Worm (Caenorhabditis elegans): ENCODE data around the gene grd-14.

DNA sequence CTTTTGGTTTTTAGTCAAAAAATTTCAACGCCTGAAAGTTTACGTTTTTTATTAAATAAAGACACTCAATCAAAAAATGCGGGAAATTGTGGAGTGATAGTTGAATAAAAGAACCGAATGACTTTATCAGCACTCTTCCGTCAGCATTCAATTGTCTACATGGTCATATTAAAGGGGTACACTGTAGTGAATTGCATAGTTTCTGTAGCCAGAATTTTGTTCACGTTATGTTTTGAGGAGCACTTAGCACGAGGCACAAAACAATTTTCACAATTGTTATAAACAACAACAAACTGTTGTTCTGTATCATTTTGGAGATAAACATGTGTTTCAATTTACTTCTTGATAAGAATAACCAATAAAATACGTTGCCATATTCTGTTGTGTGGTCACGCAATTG is 49.2 kb downstream of the grd-14 start, which contains the start of gene D2021.4:
- TF ChIP-seq ama-1 (optimal IDR thresholded peaks at IDR 0.05) (no peak), ama-1 (GFP tag; optimal IDR thresholded peaks at IDR 0.05) (no peak), snpc-4 (GFP tag; optimal IDR thresholded peaks at IDR 0.05) (no peak), snpc-4 (tag; optimal IDR thresholded peaks at IDR 0.05) (no peak), ceh-79 (tag; optimal IDR thresholded peaks at IDR 0.05) (no peak), snpc-1.3 (tag; optimal IDR thresholded peaks at IDR 0.05; ENCODE audit: insufficient read depth) (no peak), ccch-3 (GFP tag; optimal IDR thresholded peaks at IDR 0.05) (no peak), lir-1 (GFP tag; conservative IDR thresholded peaks at IDR 0.05) (no peak), somi-1 (GFP tag; optimal IDR thresholded peaks at IDR 0.05) (no peak), ceh-40 (GFP tag; IDR thresholded peaks at IDR 0.05) (no peak), nhr-90 (tag; optimal IDR thresholded peaks at IDR 0.05) (no peak), F57C9.4 (tag; optimal IDR thresholded peaks at IDR 0.05) (no peak), madf-3 (GFP tag; IDR thresholded peaks at IDR 0.05) (no peak), efl-1 (GFP tag; optimal IDR thresholded peaks at IDR 0.05) (no peak), F49E8.2 (tag; optimal IDR thresholded peaks at IDR 0.05; ENCODE audit: insufficient read depth) (no peak)

Measured in whole organism, young adult.